Worm (Caenorhabditis elegans) whole organism, L4 larva: Measurements from ENCODE around the gene ram-5.

Source experiments
- F37D6.2 ChIP-seq: sonication (generic microtip); optimal IDR thresholded peaks from 2 replicates; lab custom pipeline; 2016; ENCODE audit warnings: mild to moderate bottlenecking, missing genetic modification characterization, missing compliant biosample characterization
- T20F7.1 ChIP-seq: fragments of 200-800 bp; sonication (Bioruptor generic); optimal IDR thresholded peaks from 2 replicates; lab custom pipeline; 2018; ENCODE audit warnings: mild to moderate bottlenecking, missing genetic modification characterization, missing compliant biosample characterization
- T26A8.4 ChIP-seq: fragments of 200-800 bp; sonication (Bioruptor generic); IDR thresholded peaks from 2 replicates; pipeline ENCODE4 v1.3.6; 2022; ENCODE audit warnings: missing genetic modification characterization, missing compliant biosample characterization
- Y105C5A.15 ChIP-seq: fragments of 200-800 bp; sonication (Bioruptor generic); IDR thresholded peaks from 2 replicates; pipeline ENCODE4 v1.3.6; 2022; ENCODE audit warnings: missing genetic modification characterization, missing compliant biosample characterization
- Y75B8A.6 ChIP-seq: fragments of 200-800 bp; sonication (Bioruptor generic); IDR thresholded peaks from 2 replicates; pipeline ENCODE4 v1.3.6; 2022; ENCODE audit warnings: missing genetic modification reagents, missing genetic modification characterization, missing compliant biosample characterization
- ZK546.5 ChIP-seq, 2 experiments: sonication (generic microtip); optimal IDR thresholded peaks; 2 replicates each; lab custom pipeline; 2017; ENCODE audit warnings: missing biosample characterization in 2 of 2, missing genetic modification characterization in 2 of 2
- aha-1 ChIP-seq: fragments of 150-350 bp; peaks from one replicate; lab custom pipeline; 2014; ENCODE audit warnings: missing biosample characterization, missing genetic modification characterization
- ama-1 ChIP-seq: fragments of 150-350 bp; optimal IDR thresholded peaks from 2 replicates; lab custom pipeline; 2014; ENCODE audit warnings: inconsistent platforms, mixed read lengths
- arid-1 ChIP-seq: fragments of 200-800 bp; sonication (Bioruptor generic); conservative IDR thresholded peaks from 2 replicates; pipeline ENCODE4 v1.3.6; 2022; ENCODE audit warnings: missing genetic modification reagents, missing genetic modification characterization, missing compliant biosample characterization
- ceh-44 ChIP-seq: fragments of 200-800 bp; sonication (Bioruptor generic); IDR thresholded peaks from 2 replicates; pipeline ENCODE4 v1.3.6; 2022; ENCODE audit warnings: missing genetic modification reagents, missing genetic modification characterization, missing compliant biosample characterization
- ceh-62 ChIP-seq: sonication (generic microtip); optimal IDR thresholded peaks from 2 replicates; lab custom pipeline; 2017; ENCODE audit warnings: missing biosample characterization, missing genetic modification characterization
- ceh-82 ChIP-seq: sonication (generic microtip); optimal IDR thresholded peaks from 2 replicates; lab custom pipeline; 2017; ENCODE audit warnings: missing biosample characterization, missing genetic modification characterization
- ces-1 ChIP-seq: fragments of 150-350 bp; sonication (generic microtip); optimal IDR thresholded peaks from 4 replicates; lab custom pipeline; 2014; ENCODE audit warnings: missing biosample characterization, missing genetic modification reagents, missing genetic modification characterization
- ctbp-1 ChIP-seq: fragments of 200-800 bp; sonication (Bioruptor generic); IDR thresholded peaks from 2 replicates; pipeline ENCODE4 v1.3.6; 2022; ENCODE audit warnings: missing genetic modification reagents, missing genetic modification characterization, missing compliant biosample characterization
- daf-16 ChIP-seq, 3 experiments: sonication (generic microtip); optimal IDR thresholded peaks; 2 replicates each; lab custom pipeline; 2016 to 2017; ENCODE audit warnings: missing genetic modification characterization in 3 of 3, missing genetic modification reagents in 3 of 3, mild to moderate bottlenecking in 2 of 3, missing compliant biosample characterization in 2 of 3, missing biosample characterization in 1 of 3, moderate library complexity in 1 of 3
- daf-19 ChIP-seq: fragments of 200-800 bp; sonication (Bioruptor generic); conservative IDR thresholded peaks from 2 replicates; pipeline ENCODE4 v1.3.6; 2022; ENCODE audit warnings: missing genetic modification characterization, missing compliant biosample characterization
- dmd-6 ChIP-seq: fragments of 200-800 bp; sonication (Bioruptor generic); IDR thresholded peaks from 2 replicates; pipeline ENCODE4 v1.3.6; 2022; ENCODE audit warnings: missing genetic modification reagents, missing genetic modification characterization, missing compliant biosample characterization
- dmd-8 ChIP-seq: fragments of 200-800 bp; sonication (Bioruptor generic); IDR thresholded peaks from 2 replicates; pipeline ENCODE4 v1.3.6; 2022; ENCODE audit warnings: missing genetic modification characterization, missing compliant biosample characterization
- duxl-1 ChIP-seq: sonication (generic microtip); optimal IDR thresholded peaks from 2 replicates; lab custom pipeline; 2016; ENCODE audit warnings: mild to moderate bottlenecking, missing genetic modification characterization, moderate library complexity, missing compliant biosample characterization; ENCODE audit not compliant: poor library complexity
- dve-1 ChIP-seq: sonication (generic microtip); optimal IDR thresholded peaks from 2 replicates; lab custom pipeline; 2017; ENCODE audit warnings: antibody characterized with exemption, mild to moderate bottlenecking, missing genetic modification characterization, missing compliant biosample characterization; ENCODE audit not compliant: insufficient read depth
- fos-1 ChIP-seq: fragments of 150-350 bp; optimal IDR thresholded peaks from 2 replicates; lab custom pipeline; 2014; ENCODE audit warnings: missing biosample characterization, missing genetic modification characterization
- hif-1 ChIP-seq, 2 experiments: sonication (generic microtip); optimal IDR thresholded peaks; 2 replicates each; lab custom pipeline; 2016 to 2017; ENCODE audit warnings: missing compliant biosample characterization in 2 of 2, missing genetic modification characterization in 2 of 2, missing genetic modification reagents in 2 of 2, missing genotype in 2 of 2, mild to moderate bottlenecking in 1 of 2
- hlh-11 ChIP-seq: fragments of 200-800 bp; sonication (Bioruptor generic); optimal IDR thresholded peaks from 2 replicates; lab custom pipeline; 2018; ENCODE audit warnings: mild to moderate bottlenecking, missing genetic modification characterization, missing compliant biosample characterization
- jun-1 ChIP-seq: fragments of 150-350 bp; optimal IDR thresholded peaks from 2 replicates; lab custom pipeline; 2014; ENCODE audit warnings: missing biosample characterization, missing genetic modification reagents, missing genetic modification characterization
- lim-7 ChIP-seq: fragments of 200-800 bp; sonication (Bioruptor generic); IDR thresholded peaks from 2 replicates; pipeline ENCODE4 v1.3.6; 2022; ENCODE audit warnings: missing genetic modification characterization, missing compliant biosample characterization
- lin-1 ChIP-seq: fragments of 200-800 bp; sonication (Bioruptor generic); IDR thresholded peaks from 2 replicates; pipeline ENCODE4 v1.3.6; 2022; ENCODE audit warnings: missing genetic modification reagents, missing genetic modification characterization, missing compliant biosample characterization
- lin-13 ChIP-seq: fragments of 150-350 bp; optimal IDR thresholded peaks from 2 replicates; lab custom pipeline; 2014; ENCODE audit warnings: missing biosample characterization, missing genetic modification reagents, missing genetic modification characterization
- lsy-2 ChIP-seq, 2 experiments: fragments of 150-350 bp in 1 of 2; sonication (generic microtip) in 1 of 2; optimal IDR thresholded peaks; 2 replicates each; lab custom pipeline; 2014 to 2017; ENCODE audit warnings: missing biosample characterization in 2 of 2, missing genetic modification characterization in 2 of 2
- mdt-29 ChIP-seq: fragments of 200-800 bp; sonication (Bioruptor generic); IDR thresholded peaks from 2 replicates; pipeline ENCODE4 v1.3.6; 2022; ENCODE audit warnings: missing genetic modification reagents, missing genetic modification characterization, missing compliant biosample characterization
- mes-2 ChIP-seq: sonication (generic microtip); optimal IDR thresholded peaks from 2 replicates; lab custom pipeline; 2016; ENCODE audit warnings: missing genotype, mild to moderate bottlenecking, missing genetic modification characterization, missing compliant biosample characterization; ENCODE audit not compliant: poor library complexity, severe bottlenecking
- nhr-28 ChIP-seq: fragments of 150-350 bp; optimal IDR thresholded peaks from 2 replicates; lab custom pipeline; 2014; ENCODE audit warnings: missing biosample characterization, missing genetic modification characterization
- nhr-48 ChIP-seq: sonication (generic microtip); optimal IDR thresholded peaks from 2 replicates; lab custom pipeline; 2016; ENCODE audit warnings: mild to moderate bottlenecking, missing genetic modification characterization, missing compliant biosample characterization
- nhr-77 ChIP-seq: fragments of 150-350 bp; optimal IDR thresholded peaks from 2 replicates; lab custom pipeline; 2014; ENCODE audit warnings: missing biosample characterization, missing genetic modification characterization
- pha-4 ChIP-seq, 2 experiments: fragments of 150-350 bp in 1 of 2; fragments of 200-800 bp in 1 of 2; sonication (Bioruptor generic) in 1 of 2; IDR thresholded peaks in 1 of 2; optimal IDR thresholded peaks in 1 of 2; 2 replicates each; pipeline versions ENCODE4 v1.3.6 to Lab custom; 2014 to 2022; ENCODE audit warnings: missing genetic modification characterization in 2 of 2, missing genetic modification reagents in 2 of 2, missing biosample characterization in 1 of 2, missing compliant biosample characterization in 1 of 2
- php-3 ChIP-seq: fragments of 200-800 bp; sonication (Bioruptor generic); IDR thresholded peaks from 2 replicates; pipeline ENCODE4 v1.3.6; 2022; ENCODE audit warnings: missing genetic modification reagents, missing genetic modification characterization, missing compliant biosample characterization
- pqm-1 ChIP-seq: sonication (generic microtip); optimal IDR thresholded peaks from 2 replicates; lab custom pipeline; 2017; ENCODE audit warnings: missing biosample characterization, missing genetic modification characterization
- sdz-12 ChIP-seq: fragments of 200-800 bp; sonication (Bioruptor generic); optimal IDR thresholded peaks from 2 replicates; lab custom pipeline; 2018; ENCODE audit warnings: mild to moderate bottlenecking, missing genetic modification characterization, missing compliant biosample characterization
- set-16 ChIP-seq: fragments of 200-800 bp; sonication (Bioruptor generic); IDR thresholded peaks from 2 replicates; pipeline ENCODE4 v1.3.6; 2022; ENCODE audit warnings: missing genetic modification reagents, missing genetic modification characterization, missing compliant biosample characterization
- snpc-4 ChIP-seq: fragments of 150-350 bp; optimal IDR thresholded peaks from 2 replicates; lab custom pipeline; 2014; ENCODE audit warnings: missing biosample characterization, missing genetic modification characterization
- spr-3 ChIP-seq: fragments of 200-800 bp; sonication (Bioruptor generic); optimal IDR thresholded peaks from 2 replicates; lab custom pipeline; 2018; ENCODE audit warnings: mild to moderate bottlenecking, missing genetic modification characterization, missing compliant biosample characterization
- tag-97 ChIP-seq: fragments of 200-800 bp; sonication (Bioruptor generic); IDR thresholded peaks from 2 replicates; pipeline ENCODE4 v1.3.6; 2022; ENCODE audit warnings: missing genetic modification characterization, missing compliant biosample characterization
- unc-39 ChIP-seq: sonication (generic microtip); optimal IDR thresholded peaks from 2 replicates; lab custom pipeline; 2017; ENCODE audit warnings: missing biosample characterization, missing genetic modification characterization
- unc-62 ChIP-seq, 3 experiments: fragments of 150-350 bp in 1 of 3; sonication (generic microtip); optimal IDR thresholded peaks in 2 of 3; peaks in 1 of 3; 1 replicate in 1 of 3; 2 replicates in 2 of 3; lab custom pipeline; 2014 to 2017; ENCODE audit warnings: missing biosample characterization in 3 of 3, missing genetic modification characterization in 3 of 3, missing genetic modification reagents in 3 of 3, missing genotype in 1 of 3
- zfp-2 ChIP-seq: sonication (generic microtip); optimal IDR thresholded peaks from 2 replicates; lab custom pipeline; 2016; ENCODE audit warnings: mild to moderate bottlenecking, missing genetic modification characterization, missing compliant biosample characterization
- zip-11 ChIP-seq: fragments of 200-800 bp; sonication (Bioruptor generic); IDR thresholded peaks from 2 replicates; pipeline ENCODE4 v1.3.6; 2022; ENCODE audit warnings: missing genetic modification characterization, missing compliant biosample characterization
- ztf-11 ChIP-seq: fragments of 150-350 bp; optimal IDR thresholded peaks from 2 replicates; lab custom pipeline; 2014; ENCODE audit warnings: missing biosample characterization, missing genetic modification characterization

Gene ram-5

DNA sequence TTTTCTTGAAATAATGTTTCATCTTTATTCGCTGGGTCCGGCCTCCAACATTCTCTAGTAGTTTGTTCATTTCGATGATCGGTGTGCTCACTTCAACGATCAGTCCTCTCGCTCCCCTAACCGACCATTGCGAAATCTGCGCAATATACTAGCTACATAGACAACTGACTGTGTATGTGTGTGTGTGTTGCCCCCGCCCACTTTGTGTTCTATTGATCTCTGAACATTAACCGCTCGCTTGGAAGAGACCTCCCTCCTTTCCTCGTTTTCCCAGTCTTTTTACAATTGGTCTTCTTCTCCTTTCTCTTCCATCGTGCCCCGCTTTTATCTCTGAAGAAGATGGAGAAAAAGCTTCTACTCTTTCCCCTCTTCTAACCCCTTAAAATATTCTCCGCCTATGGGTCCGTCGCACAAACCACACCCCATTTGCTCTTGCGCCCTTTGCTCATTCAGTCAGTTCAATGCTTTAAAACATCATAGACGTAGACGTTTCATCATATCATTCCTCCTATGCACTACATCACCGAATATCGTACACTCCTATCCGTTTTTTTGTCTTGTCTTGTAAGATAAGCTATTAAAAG, 7.5 kb downstream of the ram-5 start (continued):
- TF ChIP-seq sdz-12 (GFP tag; lab: Kevin White, UChicago) (no peak), fos-1 (no peak), ama-1 (lab: Kevin White, UChicago) (no peak), daf-19 (GFP tag; lab: Robert Waterston, UW) (no peak), Y105C5A.15 (GFP tag; lab: Robert Waterston, UW) (no peak), hlh-11 (peak; percentile 76), lsy-2 (tag; optimal IDR thresholded peaks at IDR 0.05; lab: Kevin White, UChicago) (peak in 1 of 2 experiments; percentile 18), arid-1 (GFP tag; lab: Robert Waterston, UW) (0 out of 2 replicates have a peak, but pooled peaks have one; percentile 21), spr-3 (no peak), ctbp-1 (peak; percentile 80), lin-13 (GFP tag; lab: Kevin White, UChicago) (peak; percentile 7), hif-1 (tag; optimal IDR thresholded peaks at IDR 0.05; lab: Kevin White, UChicago) (peak in 1 of 2 experiments; percentile 76), T20F7.1 (GFP tag; lab: Kevin White, UChicago) (no peak), snpc-4 (tag; lab: Kevin White, UChicago) (no peak), set-16 (GFP tag; lab: Robert Waterston, UW) (peak; percentile 19; the same call in 1 of the 2 replicates), T26A8.4 (GFP tag; lab: Robert Waterston, UW) (0 out of 2 replicates have a peak, but pooled peaks have one; percentile 18), dve-1 (tag; lab: Kevin White, UChicago) (peak; percentile 47), pha-4 (GFP tag; IDR thresholded peaks at IDR 0.05; lab: Robert Waterston, UW) (no peak), pha-4 (tag; optimal IDR thresholded peaks at IDR 0.05; lab: Kevin White, UChicago) (peak; percentile 48), nhr-48 (tag; lab: Kevin White, UChicago) (peak; percentile 5), aha-1 (tag; lab: Kevin White, UChicago) (peak; percentile 96), F37D6.2 (tag; lab: Kevin White, UChicago) (no peak), unc-39 (tag; lab: Kevin White, UChicago) (no peak), ZK546.5 (tag; optimal IDR thresholded peaks at IDR 0.05; lab: Kevin White, UChicago) (no peak), ces-1 (no peak)

ce11 chrX:14557936-14558554, 8.1 kb downstream of the ram-5 start, which contains the start of gene nhr-3:
nhr-3 (plus strand) TSS chrX:14558504.
- TF ChIP-seq jun-1 = peak; percentile 17
- TF ChIP-seq mdt-29 (GFP tag; lab: Robert Waterston, UW) = no peak
- no peak for TF ChIP-seq ceh-82 (tag; lab: Kevin White, UChicago)
- TF ChIP-seq fos-1 = no peak
- TF ChIP-seq tag-97 = no peak
- no peak for TF ChIP-seq lim-7
- no peak for TF ChIP-seq daf-16 (GFP tag; optimal IDR thresholded peaks at IDR 0.05; lab: Kevin White, UChicago)
- TF ChIP-seq daf-16 (tag; optimal IDR thresholded peaks at IDR 0.05; lab: Kevin White, UChicago) = peak; percentile 48
- TF ChIP-seq arid-1 (GFP tag; lab: Robert Waterston, UW) = no peak
- no peak for TF ChIP-seq dmd-8 (GFP tag; lab: Robert Waterston, UW)
- TF ChIP-seq hif-1 (tag; optimal IDR thresholded peaks at IDR 0.05; lab: Kevin White, UChicago) = peak in 1 of 2 experiments; percentile 9
- no peak for TF ChIP-seq duxl-1 (tag; lab: Kevin White, UChicago)
- TF ChIP-seq mes-2 = peak; percentile 26
- TF ChIP-seq nhr-28 (tag; lab: Kevin White, UChicago) = peak; percentile 93
- TF ChIP-seq set-16 (GFP tag; lab: Robert Waterston, UW) = no peak
- TF ChIP-seq Y75B8A.6 (GFP tag; lab: Robert Waterston, UW) = no peak
- no peak for TF ChIP-seq ceh-62
- peak; percentile 75 for TF ChIP-seq dmd-6
- TF ChIP-seq nhr-48 (tag; lab: Kevin White, UChicago) = peak; percentile 36
- TF ChIP-seq ama-1 (lab: Kevin White, UChicago) = no peak
- no peak for TF ChIP-seq zip-11 (GFP tag; lab: Robert Waterston, UW)
- TF ChIP-seq php-3 (GFP tag; lab: Robert Waterston, UW) = no peak; the same call in 1 of the 2 replicates
- TF ChIP-seq ztf-11 (tag; lab: Kevin White, UChicago) = no peak
- TF ChIP-seq nhr-77 (tag; lab: Kevin White, UChicago) = peak; percentile 38
- TF ChIP-seq unc-62 (GFP tag; optimal IDR thresholded peaks at IDR 0.05 in 1 of 2; lab: Kevin White, UChicago) = peak in 1 of 2 experiments; percentile 99
- TF ChIP-seq unc-62 (tag; optimal IDR thresholded peaks at IDR 0.05; lab: Kevin White, UChicago) = no peak
- TF ChIP-seq lin-1 (GFP tag; lab: Robert Waterston, UW) = no peak
- no peak for TF ChIP-seq ceh-44 (GFP tag; lab: Robert Waterston, UW)
- no peak for TF ChIP-seq zfp-2 (tag; lab: Kevin White, UChicago)
- no peak for TF ChIP-seq daf-19 (GFP tag; lab: Robert Waterston, UW)
- TF ChIP-seq pqm-1 (tag; lab: Kevin White, UChicago) = peak; percentile 65
